Worm (Caenorhabditis elegans): ENCODE measurements around the gene ztf-31.

- TF ChIP-seq C06A6.2 (GFP tag; conservative IDR thresholded peaks at IDR 0.05), result no peak
- TF ChIP-seq efl-1 (GFP tag; optimal IDR thresholded peaks at IDR 0.05), result no peak
- TF ChIP-seq zim-3 (tag; optimal IDR thresholded peaks at IDR 0.05), result no peak
- TF ChIP-seq madf-3 (GFP tag; IDR thresholded peaks at IDR 0.05), result no peak
- no peak for TF ChIP-seq ama-1 (optimal IDR thresholded peaks at IDR 0.05)
- no peak for TF ChIP-seq ama-1 (GFP tag; optimal IDR thresholded peaks at IDR 0.05)
- no peak for TF ChIP-seq snpc-3.4 (tag; optimal IDR thresholded peaks at IDR 0.05)
- TF ChIP-seq F49E8.2 (tag; optimal IDR thresholded peaks at IDR 0.05; ENCODE audit: insufficient read depth), result no peak
These were observed 2.4 kb upstream of the ztf-31 start, which contains the start of gene pars-1 for ce11 chrIII:7238727-7239126.

Data from whole organism, young adult.